Fruit fly (Drosophila melanogaster): ENCODE data around the gene CG32298.
A peak's percentile ranks its signal among the peaks of the same experiment; 100 is the strongest.

dm6 chr3L:2418769-2419168 is 28.0 kb upstream of the CG32298 start:
- TF ChIP-seq CG15710 (tag; optimal IDR thresholded peaks at IDR 0.05): peak; percentile 89
- TF ChIP-seq EcR (GFP tag; optimal IDR thresholded peaks at IDR 0.05): peak; percentile 39
- peak; percentile 97 for TF ChIP-seq CG8159 (tag; optimal IDR thresholded peaks at IDR 0.05)
- TF ChIP-seq fd96Ca (GFP tag; IDR thresholded peaks at IDR 0.05): peak; percentile 88
- peak; percentile 90 for TF ChIP-seq CG12605 (GFP tag; IDR thresholded peaks at IDR 0.05)
